Fruit fly (Drosophila melanogaster) whole organism, embryonic: ENCODE results near the gene CG42324.
A peak's percentile ranks its signal among the peaks of the same experiment; 100 is the strongest.

Source experiments
- B-H1 ChIP-seq: fragments of 200-800 bp; sonication (Bioruptor generic); IDR thresholded peaks from 3 replicates; pipeline ENCODE4 v1.3.6; 2022; ENCODE audit warnings: missing biosample characterization, missing genetic modification characterization
- BEAF-32 ChIP-seq: fragments of 200-800 bp; sonication (Bioruptor generic); optimal IDR thresholded peaks from 3 replicates; lab custom pipeline; 2017; ENCODE audit warnings: missing biosample characterization, missing genetic modification characterization, mild to moderate bottlenecking, moderate library complexity, missing genetic modification reagents
- CG10209 ChIP-seq: fragments of 200-800 bp; sonication (Bioruptor generic); optimal IDR thresholded peaks from 3 replicates; lab custom pipeline; 2017; ENCODE audit warnings: missing biosample characterization, mild to moderate bottlenecking, missing genetic modification characterization, missing genetic modification reagents
- CG10274 ChIP-seq: fragments of 200-800 bp; sonication (Bioruptor generic); optimal IDR thresholded peaks from 3 replicates; lab custom pipeline; 2017; ENCODE audit warnings: missing biosample characterization, mild to moderate bottlenecking, missing genetic modification characterization
- CG10321 ChIP-seq: fragments of 200-800 bp; sonication (Bioruptor generic); IDR thresholded peaks from 2 replicates; pipeline ENCODE4 v1.3.6; 2022; ENCODE audit warnings: missing biosample characterization, missing genetic modification characterization
- CG10979 ChIP-seq: fragments of 200-800 bp; sonication (Bioruptor generic); optimal IDR thresholded peaks from 2 replicates; lab custom pipeline; 2018; ENCODE audit warnings: missing biosample characterization, mild to moderate bottlenecking, missing genetic modification characterization, moderate library complexity
- CG14667 ChIP-seq: fragments of 200-800 bp; sonication (Bioruptor generic); IDR thresholded peaks from 2 replicates; pipeline ENCODE4 v1.3.6; 2022; ENCODE audit warnings: missing biosample characterization, missing genetic modification characterization
- CG17186 ChIP-seq: fragments of 200-800 bp; sonication (Bioruptor generic); optimal IDR thresholded peaks from 3 replicates; lab custom pipeline; 2017; ENCODE audit warnings: missing biosample characterization, missing genetic modification reagents, missing genetic modification characterization
- CG17612 ChIP-seq: fragments of 200-800 bp; sonication (Bioruptor generic); IDR thresholded peaks from 2 replicates; pipeline ENCODE4 v1.3.6; 2022; ENCODE audit warnings: missing biosample characterization, missing genetic modification characterization
- CG18476 ChIP-seq: fragments of 200-800 bp; sonication (Bioruptor generic); optimal IDR thresholded peaks from 2 replicates; lab custom pipeline; 2016; ENCODE audit warnings: missing biosample characterization, mild to moderate bottlenecking, missing genetic modification characterization
- CG18599 ChIP-seq: fragments of 200-800 bp; sonication (Bioruptor generic); optimal IDR thresholded peaks from 3 replicates; lab custom pipeline; 2017; ENCODE audit warnings: missing biosample characterization, missing genetic modification characterization, mild to moderate bottlenecking, moderate library complexity, missing genetic modification reagents
- CG2678 ChIP-seq: fragments of 200-800 bp; sonication (Bioruptor generic); optimal IDR thresholded peaks from 3 replicates; lab custom pipeline; 2019; ENCODE audit warnings: missing biosample characterization, mild to moderate bottlenecking, missing genetic modification characterization, moderate library complexity
- CG32767 ChIP-seq: fragments of 200-800 bp; sonication (Bioruptor generic); IDR thresholded peaks from 2 replicates; pipeline ENCODE4 v1.3.6; 2022; ENCODE audit warnings: missing biosample characterization, missing genetic modification characterization
- CG32772 ChIP-seq: fragments of 200-800 bp; sonication (Bioruptor generic); IDR thresholded peaks from 2 replicates; pipeline ENCODE4 v1.3.6; 2022; ENCODE audit warnings: missing biosample characterization, missing genetic modification characterization
- CG34376 ChIP-seq: fragments of 200-800 bp; sonication (Bioruptor generic); optimal IDR thresholded peaks from 2 replicates; lab custom pipeline; 2018; ENCODE audit warnings: missing biosample characterization, mild to moderate bottlenecking, missing genetic modification characterization
- CG8089 ChIP-seq: fragments of 200-800 bp; sonication (Bioruptor generic); optimal IDR thresholded peaks from 3 replicates; lab custom pipeline; 2016; ENCODE audit warnings: missing biosample characterization, missing genetic modification characterization
- CG9817 ChIP-seq: fragments of 200-800 bp; sonication (Bioruptor generic); optimal IDR thresholded peaks from 2 replicates; lab custom pipeline; 2018; ENCODE audit warnings: missing biosample characterization, mild to moderate bottlenecking, missing genetic modification characterization, moderate library complexity
- Chrac-16 ChIP-seq: fragments of 200-800 bp; sonication (Bioruptor generic); optimal IDR thresholded peaks from 3 replicates; lab custom pipeline; 2016; ENCODE audit warnings: missing biosample characterization, missing genetic modification characterization
- CkIIα-i1 ChIP-seq: fragments of 200-800 bp; sonication (Bioruptor generic); IDR thresholded peaks from 2 replicates; pipeline ENCODE4 v1.3.6; 2022; ENCODE audit warnings: missing biosample characterization, missing genetic modification characterization
- D19B ChIP-seq: fragments of 200-800 bp; sonication (Bioruptor generic); optimal IDR thresholded peaks from 2 replicates; lab custom pipeline; 2017; ENCODE audit warnings: missing biosample characterization, mild to moderate bottlenecking, missing genetic modification characterization
- Deaf1 ChIP-seq: fragments of 200-800 bp; optimal IDR thresholded peaks from 3 replicates; lab custom pipeline; 2019; ENCODE audit warnings: missing biosample characterization, mild to moderate bottlenecking, missing genetic modification characterization, moderate library complexity
- Dek ChIP-seq: fragments of 200-800 bp; sonication (Bioruptor generic); optimal IDR thresholded peaks from 3 replicates; lab custom pipeline; 2019; ENCODE audit warnings: missing biosample characterization, mild to moderate bottlenecking, missing genetic modification characterization, moderate library complexity
- Dfd ChIP-seq, 2 experiments: fragments of >200 bp; optimal IDR thresholded peaks; 2 replicates each; lab custom pipeline; 2017; ENCODE audit warnings: missing biosample characterization in 2 of 2, missing genetic modification characterization in 2 of 2
- Eip74EF ChIP-seq, 2 experiments: fragments of 200-800 bp in 1 of 2; fragments of >200 bp in 1 of 2; sonication (Bioruptor generic) in 1 of 2; optimal IDR thresholded peaks; 2 replicates each; lab custom pipeline; 2017 to 2019; ENCODE audit warnings: missing biosample characterization in 2 of 2, missing genetic modification characterization in 2 of 2, mild to moderate bottlenecking in 1 of 2, moderate library complexity in 1 of 2
- Ets97D ChIP-seq: fragments of 200-800 bp; sonication (Bioruptor generic); optimal IDR thresholded peaks from 3 replicates; lab custom pipeline; 2016; ENCODE audit warnings: missing biosample characterization, missing genetic modification characterization
- HmgZ ChIP-seq: fragments of 200-800 bp; sonication (Bioruptor generic); optimal IDR thresholded peaks from 2 replicates; lab custom pipeline; 2018; ENCODE audit warnings: missing biosample characterization, mild to moderate bottlenecking, missing genetic modification characterization
- Hsf ChIP-seq: fragments of 200-800 bp; sonication (Bioruptor generic); optimal IDR thresholded peaks from 3 replicates; lab custom pipeline; 2016; ENCODE audit warnings: missing biosample characterization, missing genetic modification characterization
- Lim3 ChIP-seq: fragments of 200-800 bp; sonication (Bioruptor generic); IDR thresholded peaks from 2 replicates; pipeline ENCODE4 v1.3.6; 2022; ENCODE audit warnings: missing biosample characterization, missing genetic modification characterization
- Lpt ChIP-seq: fragments of >200 bp; optimal IDR thresholded peaks from 2 replicates; lab custom pipeline; 2018; ENCODE audit warnings: missing biosample characterization, missing genetic modification characterization
- Ptx1 ChIP-seq: fragments of 200-800 bp; sonication (Bioruptor generic); IDR thresholded peaks from 2 replicates; pipeline ENCODE4 v1.3.6; 2022; ENCODE audit warnings: missing biosample characterization, missing genetic modification characterization
- Sox100B ChIP-seq: fragments of 200-800 bp; sonication (Bioruptor generic); optimal IDR thresholded peaks from 3 replicates; lab custom pipeline; 2018; ENCODE audit warnings: missing biosample characterization, mild to moderate bottlenecking, missing genetic modification characterization
- Trl ChIP-seq, 3 experiments: fragments of >200 bp in 2 of 3; fragments of 200-800 bp in 1 of 3; sonication (Bioruptor generic) in 1 of 3; optimal IDR thresholded peaks; 2 replicates in 1 of 3; 3 replicates in 2 of 3; lab custom pipeline; 2016 to 2017; ENCODE audit warnings: missing biosample characterization in 1 of 3, missing genetic modification characterization in 1 of 3
- Xbp1 ChIP-seq: fragments of 200-800 bp; sonication (Bioruptor generic); optimal IDR thresholded peaks from 3 replicates; lab custom pipeline; 2016; ENCODE audit warnings: missing biosample characterization, mild to moderate bottlenecking, missing genetic modification characterization
- cato ChIP-seq: fragments of 200-800 bp; sonication (Bioruptor generic); optimal IDR thresholded peaks from 2 replicates; lab custom pipeline; 2016; ENCODE audit warnings: missing biosample characterization, missing genetic modification characterization, borderline replicate concordance
- fd96Cb ChIP-seq: fragments of 200-800 bp; sonication (Bioruptor generic); optimal IDR thresholded peaks from 2 replicates; lab custom pipeline; 2018; ENCODE audit warnings: missing biosample characterization, mild to moderate bottlenecking, missing genetic modification characterization, moderate library complexity
- gcm ChIP-seq: fragments of 200-800 bp; sonication (Bioruptor generic); optimal IDR thresholded peaks from 2 replicates; lab custom pipeline; 2019; ENCODE audit warnings: missing biosample characterization, mild to moderate bottlenecking, missing genetic modification characterization, moderate library complexity
- gem ChIP-seq: fragments of 200-800 bp; sonication (Bioruptor generic); optimal IDR thresholded peaks from 2 replicates; lab custom pipeline; 2019; ENCODE audit warnings: missing biosample characterization, mild to moderate bottlenecking, missing genetic modification characterization, moderate library complexity
- ind ChIP-seq: fragments of 200-800 bp; sonication (Bioruptor generic); optimal IDR thresholded peaks from 3 replicates; lab custom pipeline; 2016; ENCODE audit warnings: missing biosample characterization, missing genetic modification characterization
- lilli ChIP-seq: fragments of 200-800 bp; sonication (Bioruptor generic); optimal IDR thresholded peaks from 3 replicates; lab custom pipeline; 2016; ENCODE audit warnings: missing biosample characterization, missing genetic modification characterization
- maf-S ChIP-seq: fragments of 200-800 bp; sonication (Bioruptor generic); optimal IDR thresholded peaks from 2 replicates; lab custom pipeline; 2016; ENCODE audit warnings: missing biosample characterization, missing genetic modification characterization
- pnt ChIP-seq: fragments of 200-800 bp; sonication (Bioruptor generic); optimal IDR thresholded peaks from 3 replicates; lab custom pipeline; 2016; ENCODE audit warnings: missing biosample characterization, missing genetic modification characterization
- repo ChIP-seq: fragments of 200-800 bp; sonication (Bioruptor generic); optimal IDR thresholded peaks from 2 replicates; lab custom pipeline; 2016; ENCODE audit warnings: missing biosample characterization, missing genetic modification characterization
- stwl ChIP-seq: fragments of 200-800 bp; sonication (Bioruptor generic); optimal IDR thresholded peaks from 3 replicates; lab custom pipeline; 2018; ENCODE audit warnings: missing biosample characterization, mild to moderate bottlenecking, missing genetic modification characterization, moderate library complexity
- tio ChIP-seq: fragments of 200-800 bp; sonication (Bioruptor generic); optimal IDR thresholded peaks from 2 replicates; lab custom pipeline; 2017; ENCODE audit warnings: missing biosample characterization, missing genetic modification characterization, inconsistent platforms
- tna ChIP-seq: fragments of 200-800 bp; sonication (Bioruptor generic); IDR thresholded peaks from 2 replicates; pipeline ENCODE4 v1.3.6; 2022; ENCODE audit warnings: missing biosample characterization, missing genetic modification characterization; ENCODE audit not compliant: partially characterized antibody
- tx ChIP-seq: fragments of 200-800 bp; sonication (Bioruptor generic); optimal IDR thresholded peaks from 2 replicates; lab custom pipeline; 2016; ENCODE audit warnings: missing biosample characterization, missing genetic modification characterization
- unpg ChIP-seq: fragments of 200-800 bp; sonication (Bioruptor generic); optimal IDR thresholded peaks from 3 replicates; lab custom pipeline; 2018; ENCODE audit warnings: missing biosample characterization, mild to moderate bottlenecking, missing genetic modification characterization, moderate library complexity
- vvl ChIP-seq: fragments of 200-800 bp; sonication (Bioruptor generic); IDR thresholded peaks from 2 replicates; pipeline ENCODE4 v1.3.6; 2022; ENCODE audit warnings: missing biosample characterization, missing genetic modification characterization
- zen2 ChIP-seq: fragments of 200-800 bp; sonication (Bioruptor generic); IDR thresholded peaks from 3 replicates; pipeline ENCODE4 v1.3.6; 2022; ENCODE audit warnings: missing biosample characterization, missing genetic modification characterization; ENCODE audit not compliant: partially characterized antibody

The CG42324 gene

dm6 chr3L:3460402-3461027, 11.7 kb upstream of the CG42324 start, which contains the start of gene eIF5B (continued):
- TF ChIP-seq B-H1 (GFP tag; lab: Robert Waterston, UW) (peak; percentile 68), Lpt (GFP tag; lab: Kevin White, UChicago) (no peak), fd96Cb (tag; lab: Kevin White, UChicago) (peak; percentile 67), tx (no peak), CG10274 (GFP tag; lab: Kevin White, UChicago) (peak; percentile 57), Xbp1 (GFP tag; lab: Kevin White, UChicago) (peak; percentile 89), CG10979 (tag; lab: Kevin White, UChicago) (peak; percentile 58), Deaf1 (no peak), CG18599 (GFP tag; lab: Kevin White, UChicago) (peak; percentile 62), lilli (peak; percentile 69), Ptx1 (GFP tag; lab: Robert Waterston, UW) (peak; percentile 88), gem (tag; lab: Kevin White, UChicago) (peak; percentile 83), CG34376 (GFP tag; lab: Kevin White, UChicago) (peak; percentile 24), repo (no peak), D19B (GFP tag; lab: Kevin White, UChicago) (peak; percentile 97), Sox100B (GFP tag; lab: Kevin White, UChicago) (peak; percentile 50), Dfd (GFP tag; optimal IDR thresholded peaks at IDR 0.05; lab: Kevin White, UChicago) (no peak), tna (GFP tag; lab: Robert Waterston, UW) (no peak), CG2678 (tag; lab: Kevin White, UChicago) (peak; percentile 73), CG18476 (GFP tag; lab: Kevin White, UChicago) (peak; percentile 2), CG17612 (no peak), vvl (peak; percentile 87), Trl (optimal IDR thresholded peaks at IDR 0.05; lab: Kevin White, UChicago) (no peak), Trl (GFP tag; optimal IDR thresholded peaks at IDR 0.05; lab: Kevin White, UChicago) (peak; percentile 12), Eip74EF (GFP tag; optimal IDR thresholded peaks at IDR 0.05; lab: Kevin White, UChicago) (peak in 1 of 2 experiments; percentile 31), tio (GFP tag; lab: Kevin White, UChicago) (peak; percentile 87), Chrac-16 (GFP tag; lab: Kevin White, UChicago) (peak; percentile 83), Hsf (peak; percentile 69), CG32767 (peak; percentile 82), CG10209 (GFP tag; lab: Kevin White, UChicago) (peak; percentile 81), pnt (GFP tag; lab: Kevin White, UChicago) (peak; percentile 58), unpg (GFP tag; lab: Kevin White, UChicago) (peak; percentile 73), maf-S (peak; percentile 18), CG10321 (GFP tag; lab: Robert Waterston, UW) (peak; percentile 68), HmgZ (peak; percentile 77), CG9817 (tag; lab: Kevin White, UChicago) (peak; percentile 76), Ets97D (GFP tag; lab: Kevin White, UChicago) (peak; percentile 12), CG17186 (GFP tag; lab: Kevin White, UChicago) (no peak), ind (GFP tag; lab: Kevin White, UChicago) (peak; percentile 76), Dek (tag; lab: Kevin White, UChicago) (peak; percentile 66), gcm (GFP tag; lab: Kevin White, UChicago) (peak; percentile 60), cato (GFP tag; lab: Kevin White, UChicago) (peak; percentile 57), zen2 (no peak), CG14667 (GFP tag; lab: Robert Waterston, UW) (peak; percentile 73), CkIIα-i1 (GFP tag; lab: Robert Waterston, UW) (no peak), Lim3 (GFP tag; lab: Robert Waterston, UW) (peak; percentile 31; the same call in 1 of the 2 replicates), CG32772 (GFP tag; lab: Robert Waterston, UW) (peak; percentile 89), CG8089 (no peak), BEAF-32 (GFP tag; lab: Kevin White, UChicago) (peak; percentile 22), stwl (tag; lab: Kevin White, UChicago) (peak; percentile 19)
